Fruit fly (Drosophila melanogaster) whole organism, adult: ENCODE data around the gene CG32572.
A peak's percentile ranks its signal among the peaks of the same experiment; 100 is the strongest.

Experiments
- CG11617 ChIP-seq: fragments of 200-800 bp; sonication (Bioruptor generic); optimal IDR thresholded peaks from 2 replicates; lab custom pipeline; 2017; ENCODE audit warnings: mild to moderate bottlenecking, missing biosample characterization, missing genetic modification reagents, missing genetic modification characterization
- CG12768 ChIP-seq: fragments of 200-800 bp; sonication (Bioruptor generic); optimal IDR thresholded peaks from 2 replicates; lab custom pipeline; 2017; ENCODE audit warnings: missing biosample characterization, missing genetic modification characterization, mild to moderate bottlenecking, moderate library complexity, missing genetic modification reagents
- CG14711 ChIP-seq: fragments of 200-800 bp; sonication (Bioruptor generic); optimal IDR thresholded peaks from 2 replicates; lab custom pipeline; 2018; ENCODE audit warnings: missing biosample characterization, mild to moderate bottlenecking, missing genetic modification characterization, moderate library complexity
- CG1620 ChIP-seq: fragments of 200-800 bp; sonication (Bioruptor generic); optimal IDR thresholded peaks from 2 replicates; lab custom pipeline; 2016; ENCODE audit warnings: missing biosample characterization, missing genetic modification characterization
- CG33017 ChIP-seq: fragments of 200-800 bp; sonication (Bioruptor generic); optimal IDR thresholded peaks from 2 replicates; lab custom pipeline; 2018; ENCODE audit warnings: missing biosample characterization, mild to moderate bottlenecking, missing genetic modification characterization, moderate library complexity
- CG5204 ChIP-seq: fragments of 200-800 bp; sonication (Bioruptor generic); optimal IDR thresholded peaks from 2 replicates; lab custom pipeline; 2016; ENCODE audit warnings: missing biosample characterization, missing genetic modification characterization
- CG7045 ChIP-seq: fragments of 200-800 bp; sonication (Bioruptor generic); optimal IDR thresholded peaks from 2 replicates; lab custom pipeline; 2017; ENCODE audit warnings: missing biosample characterization, mild to moderate bottlenecking, missing genetic modification characterization
- CG7101 ChIP-seq: fragments of 200-800 bp; sonication (Bioruptor generic); optimal IDR thresholded peaks from 2 replicates; lab custom pipeline; 2018; ENCODE audit warnings: missing biosample characterization, mild to moderate bottlenecking, missing genetic modification characterization, moderate library complexity
- Clk ChIP-seq: fragments of 200-800 bp; sonication (Bioruptor generic); optimal IDR thresholded peaks from 2 replicates; lab custom pipeline; 2017; ENCODE audit warnings: missing biosample characterization, missing genetic modification characterization
- Crg-1 ChIP-seq: fragments of 200-800 bp; sonication (Bioruptor generic); optimal IDR thresholded peaks from 2 replicates; lab custom pipeline; 2016; ENCODE audit warnings: missing biosample characterization, missing genetic modification characterization
- Hr96 ChIP-seq: fragments of 200-800 bp; sonication (Bioruptor generic); optimal IDR thresholded peaks from 2 replicates; lab custom pipeline; 2016; ENCODE audit warnings: missing biosample characterization, missing genetic modification characterization
- Mnt ChIP-seq: fragments of 200-800 bp; sonication (Bioruptor generic); optimal IDR thresholded peaks from 2 replicates; lab custom pipeline; 2016; ENCODE audit warnings: missing biosample characterization, mild to moderate bottlenecking, missing genetic modification characterization
- bab1 ChIP-seq: fragments of 200-800 bp; sonication (Bioruptor generic); optimal IDR thresholded peaks from 3 replicates; lab custom pipeline; 2019; ENCODE audit warnings: missing biosample characterization, mild to moderate bottlenecking, missing genetic modification characterization, moderate library complexity
- cic ChIP-seq: fragments of 200-800 bp; sonication (Bioruptor generic); optimal IDR thresholded peaks from 2 replicates; lab custom pipeline; 2017; ENCODE audit warnings: missing biosample characterization, mild to moderate bottlenecking, missing genetic modification characterization, moderate library complexity
- cnc ChIP-seq, 2 experiments: fragments of >200 bp; optimal IDR thresholded peaks; 2 replicates each; lab custom pipeline; 2017
- kay ChIP-seq: fragments of 200-800 bp; sonication (Bioruptor generic); peaks from one replicate; lab custom pipeline; 2016; ENCODE audit warnings: missing biosample characterization, missing genetic modification characterization, borderline replicate concordance
- ovo ChIP-seq: fragments of 200-800 bp; sonication (Bioruptor generic); optimal IDR thresholded peaks from 2 replicates; lab custom pipeline; 2016; ENCODE audit warnings: missing biosample characterization, missing genetic modification characterization
- pad ChIP-seq: fragments of 200-800 bp; sonication (Bioruptor generic); optimal IDR thresholded peaks from 3 replicates; lab custom pipeline; 2017; ENCODE audit warnings: missing biosample characterization, missing genetic modification characterization, mild to moderate bottlenecking, moderate library complexity, missing genetic modification reagents
- tj ChIP-seq: fragments of 200-800 bp; sonication (Bioruptor generic); optimal IDR thresholded peaks from 3 replicates; lab custom pipeline; 2017; ENCODE audit warnings: missing biosample characterization, mild to moderate bottlenecking, missing genetic modification characterization, moderate library complexity
- toe ChIP-seq: fragments of 200-800 bp; sonication (Bioruptor generic); optimal IDR thresholded peaks from 2 replicates; lab custom pipeline; 2016; ENCODE audit warnings: missing biosample characterization, missing genetic modification characterization

Gene CG32572

DNA sequence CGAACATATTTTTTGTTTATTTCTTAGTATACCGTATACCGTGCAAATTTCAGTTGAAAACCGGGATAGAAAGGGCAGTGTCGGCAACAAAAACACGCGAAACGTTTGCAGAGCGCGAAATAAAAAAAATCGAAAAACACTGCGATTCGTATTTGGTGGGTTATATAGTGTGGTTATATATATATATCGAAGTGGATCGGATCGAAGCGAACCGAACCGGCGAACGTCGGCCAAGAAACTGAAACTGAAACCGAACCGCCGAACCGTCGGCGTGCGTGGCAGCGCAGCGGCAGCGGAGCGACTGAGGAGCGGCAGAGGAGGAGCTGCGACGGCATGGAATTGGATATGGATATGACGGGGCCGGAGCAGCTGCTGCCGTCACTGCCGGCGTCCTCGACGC, at the start of gene CG32572, which contains the start of gene CG34325:
CG32572 (plus strand) TSS at position 16 of the 400 bp plus-strand sequence.
CG34325 (minus strand) TSS at position 244 of the 400 bp plus-strand sequence.
- TF ChIP-seq Crg-1 (GFP tag; lab: Kevin White, UChicago) (no peak), tj (peak; percentile 74), cnc (optimal IDR thresholded peaks at IDR 0.05; lab: Kevin White, UChicago) (no peak), CG1620 (GFP tag; lab: Kevin White, UChicago) (no peak), bab1 (GFP tag; lab: Kevin White, UChicago) (peak; percentile 1), Mnt (GFP tag; lab: Kevin White, UChicago) (no peak), ovo (GFP tag; lab: Kevin White, UChicago) (no peak), pad (GFP tag; lab: Kevin White, UChicago) (no peak), cic (GFP tag; lab: Kevin White, UChicago) (no peak), CG7045 (GFP tag; lab: Kevin White, UChicago) (no peak), CG7101 (tag; lab: Kevin White, UChicago) (no peak), CG11617 (GFP tag; lab: Kevin White, UChicago) (no peak)

DNA sequence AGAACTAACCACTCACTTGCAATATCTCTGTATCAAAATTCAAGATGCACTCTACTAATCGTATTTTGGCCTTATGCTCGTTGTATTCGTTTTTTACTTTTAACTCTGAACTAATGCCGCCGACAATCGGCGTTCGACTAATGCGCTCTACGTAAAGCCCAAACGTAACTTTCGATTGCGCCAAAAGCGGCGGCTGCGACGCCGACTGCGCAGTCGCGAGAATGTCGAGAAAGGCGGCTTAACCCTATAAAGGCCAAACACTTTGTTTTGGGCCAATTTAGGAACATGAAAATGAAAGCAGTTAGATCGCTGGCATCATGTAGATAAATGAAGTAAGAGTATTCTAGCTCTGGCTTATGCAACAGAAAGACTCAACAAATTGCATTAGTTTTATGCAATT, 48.1 kb upstream of the CG32572 start:
- TF ChIP-seq ovo (GFP tag; lab: Kevin White, UChicago) = no peak
- TF ChIP-seq CG1620 (GFP tag; lab: Kevin White, UChicago) = no peak
- TF ChIP-seq Hr96 = no peak
- TF ChIP-seq CG12768 (GFP tag; lab: Kevin White, UChicago) = no peak
- no peak for TF ChIP-seq CG7101 (tag; lab: Kevin White, UChicago)

DNA sequence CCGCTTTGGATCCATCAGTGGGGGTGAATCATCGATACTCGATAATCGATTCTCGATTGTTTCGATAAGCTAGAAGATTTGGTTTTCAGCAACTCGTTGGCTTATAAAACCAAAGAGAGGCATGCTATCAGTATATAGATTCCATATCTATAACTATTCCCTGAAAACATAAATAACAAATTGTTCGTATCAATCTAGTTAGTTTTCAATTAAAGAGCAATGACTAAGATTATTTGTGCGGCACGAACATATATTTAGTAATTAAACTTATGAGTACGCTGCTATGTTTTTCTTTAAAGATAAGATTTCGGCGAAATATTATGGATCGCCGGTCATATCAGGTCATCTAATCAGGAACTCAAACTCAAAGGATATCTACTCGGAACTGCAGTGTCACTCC, 46.4 kb upstream of the CG32572 start:
- no peak for TF ChIP-seq Mnt (GFP tag; lab: Kevin White, UChicago)
- TF ChIP-seq toe (GFP tag; lab: Kevin White, UChicago) = no peak
- TF ChIP-seq tj = no peak
- no peak for TF ChIP-seq CG7101 (tag; lab: Kevin White, UChicago)
- TF ChIP-seq CG11617 (GFP tag; lab: Kevin White, UChicago) = no peak
- TF ChIP-seq pad (GFP tag; lab: Kevin White, UChicago) = no peak
- no peak for TF ChIP-seq bab1 (GFP tag; lab: Kevin White, UChicago)
- no peak for TF ChIP-seq Clk (GFP tag; lab: Kevin White, UChicago)
- TF ChIP-seq ovo (GFP tag; lab: Kevin White, UChicago) = no peak
- no peak for TF ChIP-seq Crg-1 (GFP tag; lab: Kevin White, UChicago)
- no peak for TF ChIP-seq Hr96
- TF ChIP-seq cnc (optimal IDR thresholded peaks at IDR 0.05; lab: Kevin White, UChicago) = no peak
- no peak for TF ChIP-seq CG5204 (GFP tag; lab: Kevin White, UChicago)
- no peak for TF ChIP-seq CG14711
- no peak for TF ChIP-seq CG7045 (GFP tag; lab: Kevin White, UChicago)
- TF ChIP-seq CG1620 (GFP tag; lab: Kevin White, UChicago) = no peak
- TF ChIP-seq cic (GFP tag; lab: Kevin White, UChicago) = no peak
- no peak for TF ChIP-seq kay (GFP tag; lab: Kevin White, UChicago)

DNA sequence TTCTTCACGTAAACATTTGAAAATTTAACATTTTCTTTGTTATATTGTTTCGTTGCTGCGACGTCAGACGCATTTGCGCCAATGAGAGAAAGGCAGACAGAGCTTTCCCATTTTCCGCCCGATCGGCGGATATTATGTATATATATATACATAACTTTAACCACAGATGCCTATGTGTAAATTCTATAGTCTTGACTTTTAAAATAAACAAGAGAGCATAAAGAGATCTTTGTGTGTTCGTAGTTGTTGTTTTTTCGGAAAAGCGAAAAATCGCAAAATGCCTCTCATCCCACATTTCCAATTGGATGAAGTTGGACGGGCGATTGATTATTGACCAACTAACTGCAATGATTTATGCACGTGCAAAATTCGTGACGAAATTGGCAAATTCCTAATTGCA, 44.3 kb upstream of the CG32572 start, which contains the start of gene CG13012:
CG13012 (minus strand) TSS at position 101 of the 400 bp plus-strand sequence.
- TF ChIP-seq pad (GFP tag; lab: Kevin White, UChicago) (no peak), ovo (GFP tag; lab: Kevin White, UChicago) (no peak), Clk (GFP tag; lab: Kevin White, UChicago) (no peak), toe (GFP tag; lab: Kevin White, UChicago) (no peak), Hr96 (no peak), CG33017 (tag; lab: Kevin White, UChicago) (no peak), CG7101 (tag; lab: Kevin White, UChicago) (no peak), bab1 (GFP tag; lab: Kevin White, UChicago) (no peak), CG7045 (GFP tag; lab: Kevin White, UChicago) (no peak), CG5204 (GFP tag; lab: Kevin White, UChicago) (no peak)

DNA sequence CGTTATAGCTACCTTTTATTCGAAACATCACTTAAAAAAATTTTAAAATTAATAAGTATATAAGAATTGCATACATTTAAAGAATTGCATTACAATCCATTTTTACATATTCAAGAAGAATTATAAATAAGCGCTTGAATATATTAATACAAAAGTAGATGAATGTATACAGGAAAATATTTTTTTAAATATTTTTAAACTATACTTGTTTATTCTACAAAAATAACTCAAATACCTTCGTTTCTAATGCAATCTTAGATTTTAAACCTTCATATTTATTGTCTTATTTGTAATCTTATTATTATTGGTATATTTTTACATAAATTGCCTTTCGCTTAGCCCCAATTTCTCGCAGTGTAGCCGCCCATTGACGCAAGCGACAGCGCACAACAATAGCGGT, 43.8 kb upstream of the CG32572 start:
- TF ChIP-seq CG11617 (GFP tag; lab: Kevin White, UChicago) (peak; percentile 9), CG7101 (tag; lab: Kevin White, UChicago) (peak; percentile 55), Mnt (GFP tag; lab: Kevin White, UChicago) (no peak), CG14711 (peak; percentile 7)

DNA sequence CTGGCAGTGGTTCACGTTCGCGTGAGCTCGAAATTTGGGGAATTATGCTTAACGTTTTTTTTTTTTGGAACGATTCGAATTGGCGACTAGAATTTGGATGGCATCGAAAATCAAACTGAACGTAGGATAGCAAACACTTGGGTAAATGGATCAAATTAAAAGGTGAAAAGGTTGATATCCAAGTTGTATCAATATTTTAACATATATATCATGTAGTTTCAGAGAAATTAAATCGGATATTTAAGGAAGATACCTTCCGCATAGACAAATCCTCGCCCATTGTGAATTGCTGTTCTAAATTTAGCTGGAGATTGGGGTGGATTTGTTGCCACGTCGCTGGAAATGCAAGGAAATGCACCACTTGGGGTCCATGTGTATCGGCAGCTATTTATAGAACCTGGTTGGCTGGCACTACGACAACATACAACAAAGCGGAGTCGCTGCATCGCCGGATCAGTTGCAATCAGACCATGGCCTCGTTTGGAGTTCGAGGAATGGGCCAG, 42.1 kb upstream of the CG32572 start, which contains the start of the genes CG13010 and sing:
CG13010 (minus strand) TSS at position 101 of the 503 bp plus-strand sequence.
sing (plus strand) TSS at position 453 of the 503 bp plus-strand sequence.
- TF ChIP-seq Hr96 = no peak
- no peak for TF ChIP-seq CG33017 (tag; lab: Kevin White, UChicago)
- no peak for TF ChIP-seq CG7045 (GFP tag; lab: Kevin White, UChicago)

DNA sequence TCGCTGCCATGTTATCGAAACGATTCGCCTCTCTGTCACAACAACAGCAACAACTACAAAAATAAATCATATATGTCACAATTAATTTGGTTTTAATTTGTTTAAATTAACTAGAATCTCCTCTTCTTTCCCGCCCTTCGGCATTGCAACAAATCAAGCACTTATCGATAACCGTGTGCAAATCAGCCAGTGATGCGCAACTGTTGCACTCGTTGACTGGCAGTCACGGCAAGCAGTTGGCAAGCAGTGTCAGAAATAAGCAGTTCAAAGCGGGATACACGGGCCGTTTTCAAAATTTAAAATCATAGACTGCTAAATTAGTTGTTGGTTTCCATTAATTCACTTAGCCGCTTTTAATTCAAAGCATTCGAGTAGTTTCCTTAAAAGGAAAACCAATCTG, 37.2 kb upstream of the CG32572 start, which contains the start of gene Axs:
Axs (minus strand) TSS at position 131 of the 400 bp plus-strand sequence.
- no peak for TF ChIP-seq toe (GFP tag; lab: Kevin White, UChicago)
- no peak for TF ChIP-seq CG1620 (GFP tag; lab: Kevin White, UChicago)
